Worm (Caenorhabditis elegans): ENCODE measurements around the gene pqn-42.

ce11 chrII:2503703-2504430 lies 45.1 kb upstream of the pqn-42 start:
- TF ChIP-seq unc-39 (tag; optimal IDR thresholded peaks at IDR 0.05) (no peak), lsy-2 (tag; optimal IDR thresholded peaks at IDR 0.05) (no peak)

All from whole organism, L2 larva.